Worm (Caenorhabditis elegans): ENCODE measurements around the gene Y39G8C.2.

The Y39G8C.2 gene

DNA sequence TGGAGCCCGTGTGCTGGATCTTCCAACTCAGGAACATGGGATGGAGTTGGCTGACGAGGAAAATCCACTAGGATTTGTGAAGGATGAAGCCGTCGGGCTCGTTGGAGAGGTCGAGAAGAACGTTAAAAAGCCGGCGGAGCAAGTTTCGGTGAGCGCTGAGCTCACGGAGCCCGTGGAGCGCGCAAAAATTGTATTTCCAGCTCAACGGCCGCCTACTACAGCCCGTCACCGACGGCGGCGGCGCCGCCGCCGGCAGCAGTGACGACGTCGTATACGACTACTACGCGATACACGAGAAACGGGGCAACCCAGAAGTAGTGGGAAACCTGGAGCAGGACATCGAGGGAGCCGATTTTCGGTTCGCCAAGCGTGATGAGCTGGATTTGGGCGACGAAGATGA lies 36.5 kb downstream of the Y39G8C.2 start:
- TF ChIP-seq egrh-3 (GFP tag; IDR thresholded peaks at IDR 0.05) (peak; percentile 38; the same call in 1 of the 2 replicates), snpc-1.1 (tag; optimal IDR thresholded peaks at IDR 0.05; ENCODE audit: insufficient read depth) (no peak), nfya-1 (tag; optimal IDR thresholded peaks at IDR 0.05; ENCODE audit: borderline replicate concordance, insufficient read depth) (no peak), ccch-3 (GFP tag; optimal IDR thresholded peaks at IDR 0.05) (no peak)

ce11 chrII:14060439-14060838 lies 37.0 kb downstream of the Y39G8C.2 start, which contains the start of gene W01G7.4:
Gene W01G7.4 (plus strand): TSS chrII:14060739.
- TF ChIP-seq ceh-79 (tag; optimal IDR thresholded peaks at IDR 0.05) (no peak), lin-26 (GFP tag; IDR thresholded peaks at IDR 0.05) (0 out of 2 replicates have a peak, but pooled peaks have one; percentile 42)

- TF ChIP-seq B0261.1 (tag; optimal IDR thresholded peaks at IDR 0.05) (peak; percentile 2), lag-1 (GFP tag; IDR thresholded peaks at IDR 0.05) (no peak), snpc-4 (GFP tag; optimal IDR thresholded peaks at IDR 0.05) (no peak), snpc-4 (tag; optimal IDR thresholded peaks at IDR 0.05) (peak; percentile 56 to 88 (median 84)), hmg-20 (GFP tag; IDR thresholded peaks at IDR 0.05) (peak; percentile 83; the same call in 1 of the 2 replicates), attf-6 (GFP tag; IDR thresholded peaks at IDR 0.05) (peak; percentile 69; the same call in 1 of the 2 replicates), K11D2.4 (GFP tag; IDR thresholded peaks at IDR 0.05) (peak; percentile 92), F49E8.2 (tag; optimal IDR thresholded peaks at IDR 0.05; ENCODE audit: insufficient read depth) (peak; percentile 57), nhr-90 (tag; optimal IDR thresholded peaks at IDR 0.05) (peak; percentile 12), gei-17 (GFP tag; optimal IDR thresholded peaks at IDR 0.05) (peak; percentile 69), madf-6 (GFP tag; IDR thresholded peaks at IDR 0.05) (peak; percentile 91), dpl-1 (GFP tag; optimal IDR thresholded peaks at IDR 0.05) (peak; percentile 97), B0019.2 (GFP tag; conservative IDR thresholded peaks at IDR 0.05) (0 out of 2 replicates have a peak, but pooled peaks have one; percentile 42), ets-4 (GFP tag; optimal IDR thresholded peaks at IDR 0.05) (no peak), K12H6.12 (tag; optimal IDR thresholded peaks at IDR 0.05) (peak; percentile 62), snpc-1.1 (tag; optimal IDR thresholded peaks at IDR 0.05; ENCODE audit: insufficient read depth) (peak; percentile 70), hsf-1 (GFP tag; IDR thresholded peaks at IDR 0.05) (peak; percentile 74), let-607 (tag; optimal IDR thresholded peaks at IDR 0.05) (peak in 1 of 2 experiments; percentile 66), ccch-3 (GFP tag; optimal IDR thresholded peaks at IDR 0.05) (no peak), let-526 (GFP tag; IDR thresholded peaks at IDR 0.05) (0 out of 2 replicates have a peak, but pooled peaks have one; percentile 63), xnd-1 (tag; optimal IDR thresholded peaks at IDR 0.05) (peak; percentile 74), ztf-18 (tag; optimal IDR thresholded peaks at IDR 0.05) (peak; percentile 99), ztf-22 (GFP tag; optimal IDR thresholded peaks at IDR 0.05) (no peak), T07F8.4 (tag; optimal IDR thresholded peaks at IDR 0.05) (no peak), dox-1 (GFP tag; IDR thresholded peaks at IDR 0.05) (peak; percentile 91), madf-3 (GFP tag; IDR thresholded peaks at IDR 0.05) (peak; percentile 95), chd-7 (tag; optimal IDR thresholded peaks at IDR 0.05) (peak; percentile 63), Y53G8AR.9 (GFP tag; conservative IDR thresholded peaks at IDR 0.05) (peak; percentile 97), F33H1.4 (GFP tag; IDR thresholded peaks at IDR 0.05) (peak; percentile 76), repo-1 (tag; optimal IDR thresholded peaks at IDR 0.05) (peak; percentile 82), snpc-3.4 (tag; optimal IDR thresholded peaks at IDR 0.05) (peak; percentile 77), ceh-27 (GFP tag; optimal IDR thresholded peaks at IDR 0.05) (peak; percentile 72), lsy-27 (tag; optimal IDR thresholded peaks at IDR 0.05; ENCODE audit: borderline replicate concordance, insufficient read depth) (no peak), mel-28 (tag; optimal IDR thresholded peaks at IDR 0.05; ENCODE audit: borderline replicate concordance) (no peak), fkh-3 (tag; optimal IDR thresholded peaks at IDR 0.05) (no peak), lin-35 (GFP tag; optimal IDR thresholded peaks at IDR 0.05) (peak; percentile 80 to 98 (median 90)), lin-26 (GFP tag; IDR thresholded peaks at IDR 0.05) (no peak), attf-5 (GFP tag; optimal IDR thresholded peaks at IDR 0.05) (peak; percentile 95), nhr-80 (tag; optimal IDR thresholded peaks at IDR 0.05) (peak; percentile 51), lsl-1 (GFP tag; optimal IDR thresholded peaks at IDR 0.05) (peak; percentile 79)
Measured at ce11 chrII:14059767-14060166, 37.7 kb downstream of the Y39G8C.2 start, which contains the start of gene rpb-11. Gene rpb-11 (plus strand): TSS chrII:14060085.
